Worm (Caenorhabditis elegans) whole organism, midembryonic: ENCODE data around the gene F14F7.5.

Source experiments
- cog-1 ChIP-seq: sonication (generic microtip); optimal IDR thresholded peaks from 2 replicates; lab custom pipeline; 2016; ENCODE audit warnings: missing genetic modification characterization, missing compliant biosample characterization
- ztf-23 ChIP-seq: fragments of 200-800 bp; sonication (Bioruptor generic); IDR thresholded peaks from 2 replicates; pipeline ENCODE4 v1.3.6; 2022; ENCODE audit warnings: missing genetic modification reagents, missing genetic modification characterization, missing compliant biosample characterization

DNA sequence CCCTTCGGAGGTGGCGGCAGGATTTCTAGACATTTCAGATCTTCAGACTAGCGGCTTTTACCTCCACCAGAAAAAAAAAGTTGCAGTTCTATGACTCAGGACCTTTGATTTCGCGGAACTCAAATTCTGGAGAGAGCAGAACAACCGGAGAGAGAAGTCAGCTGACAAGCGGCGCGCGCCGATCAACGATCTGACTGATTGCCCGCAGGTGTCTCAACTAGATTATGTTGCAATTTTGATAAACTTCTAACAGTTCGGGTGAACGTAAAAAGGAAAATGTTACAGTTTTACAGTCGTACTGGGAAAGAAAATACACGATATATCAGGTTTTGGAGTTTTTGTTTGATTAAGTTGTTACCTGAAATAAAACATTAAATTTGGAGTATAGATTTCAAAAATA, 31.2 kb downstream of the F14F7.5 start:
- TF ChIP-seq cog-1 (tag; lab: Kevin White, UChicago) (no peak), ztf-23 (no peak)
